Worm (Caenorhabditis elegans) whole organism, L4/young adult: ENCODE results near the gene C03H5.9.

ENCODE experiments used
- W03F9.2 ChIP-seq: fragments of 150-350 bp; optimal IDR thresholded peaks from 2 replicates; lab custom pipeline; 2014; ENCODE audit warnings: missing biosample characterization, missing genetic modification characterization
- dao-5 ChIP-seq: sonication (generic microtip); optimal IDR thresholded peaks from 2 replicates; lab custom pipeline; 2016; ENCODE audit warnings: missing genotype, missing genetic modification characterization, moderate library complexity, missing compliant biosample characterization
- him-1 ChIP-seq: sonication (generic microtip); optimal IDR thresholded peaks from 2 replicates; lab custom pipeline; 2016; ENCODE audit warnings: missing genotype, missing genetic modification reagents, missing genetic modification characterization, missing compliant biosample characterization

- TF ChIP-seq W03F9.2 (tag; lab: Kevin White, UChicago), result no peak
- TF ChIP-seq dao-5 (tag; lab: Kevin White, UChicago), result no peak
- no peak for TF ChIP-seq him-1
Observed at ce11 chrII:399321-399720, 20.9 kb downstream of the C03H5.9 start, which contains the start of gene C03H5.6.
